Worm (Caenorhabditis elegans) whole organism, early embryonic: ENCODE results near the gene srj-19.

Source experiments
- B0310.2 ChIP-seq: sonication (generic microtip); optimal IDR thresholded peaks from 2 replicates; lab custom pipeline; 2016; ENCODE audit warnings: mild to moderate bottlenecking, missing genetic modification characterization, missing compliant biosample characterization
- F13C5.2 ChIP-seq: sonication (generic microtip); optimal IDR thresholded peaks from 2 replicates; lab custom pipeline; 2017; ENCODE audit warnings: mild to moderate bottlenecking, missing genetic modification characterization, inconsistent platforms, missing compliant biosample characterization
- aly-1 ChIP-seq: sonication (generic microtip); optimal IDR thresholded peaks from 2 replicates; lab custom pipeline; 2016; ENCODE audit warnings: missing genetic modification characterization, missing compliant biosample characterization
- ama-1 ChIP-seq: fragments of 150-350 bp; optimal IDR thresholded peaks from 2 replicates; lab custom pipeline; 2014
- ceh-13 ChIP-seq: fragments of 200-800 bp; sonication (Bioruptor generic); optimal IDR thresholded peaks from 2 replicates; lab custom pipeline; 2018; ENCODE audit warnings: mild to moderate bottlenecking, missing genetic modification characterization, missing compliant biosample characterization
- ceh-36 ChIP-seq: sonication (generic microtip); optimal IDR thresholded peaks from 2 replicates; lab custom pipeline; 2016; ENCODE audit warnings: missing genetic modification characterization, inconsistent platforms, missing compliant biosample characterization
- ets-7 ChIP-seq: sonication (generic microtip); optimal IDR thresholded peaks from 2 replicates; lab custom pipeline; 2016; ENCODE audit warnings: missing genotype, missing genetic modification characterization, missing compliant biosample characterization
- flt-1 ChIP-seq: fragments of 200-800 bp; sonication (Bioruptor generic); IDR thresholded peaks from 2 replicates; pipeline ENCODE4 v1.3.6; 2022; ENCODE audit warnings: missing genetic modification characterization, missing compliant biosample characterization
- hmbx-1 ChIP-seq: sonication (generic microtip); optimal IDR thresholded peaks from 2 replicates; lab custom pipeline; 2016; ENCODE audit warnings: mild to moderate bottlenecking, missing genetic modification characterization, missing compliant biosample characterization
- hmg-4 ChIP-seq: fragments of 200-800 bp; sonication (Bioruptor generic); optimal IDR thresholded peaks from 2 replicates; lab custom pipeline; 2018; ENCODE audit warnings: mild to moderate bottlenecking, missing genetic modification characterization, missing compliant biosample characterization
- hnd-1 ChIP-seq: sonication (generic microtip); optimal IDR thresholded peaks from 2 replicates; lab custom pipeline; 2016; ENCODE audit warnings: missing genetic modification characterization, missing compliant biosample characterization
- pes-1 ChIP-seq: fragments of 200-800 bp; sonication (Bioruptor generic); IDR thresholded peaks from 2 replicates; pipeline ENCODE4 v1.3.6; 2022; ENCODE audit warnings: missing genetic modification reagents, missing genetic modification characterization, missing compliant biosample characterization
- scrt-1 ChIP-seq: fragments of 200-800 bp; sonication (Bioruptor generic); IDR thresholded peaks from 2 replicates; pipeline ENCODE4 v1.3.6; 2022; ENCODE audit warnings: missing genetic modification characterization, missing compliant biosample characterization
- sea-1 ChIP-seq: fragments of 200-800 bp; sonication (Bioruptor generic); conservative IDR thresholded peaks from 2 replicates; pipeline ENCODE4 v1.3.6; 2022; ENCODE audit warnings: missing genetic modification characterization, missing compliant biosample characterization
- tbx-11 ChIP-seq: fragments of 200-800 bp; sonication (Bioruptor generic); IDR thresholded peaks from 2 replicates; pipeline ENCODE4 v1.3.6; 2022; ENCODE audit warnings: missing genetic modification characterization, missing compliant biosample characterization
- tbx-37 ChIP-seq: fragments of 200-800 bp; sonication (Bioruptor generic); conservative IDR thresholded peaks from 2 replicates; pipeline ENCODE4 v1.3.6; 2022; ENCODE audit warnings: missing genetic modification reagents, missing genetic modification characterization, missing compliant biosample characterization
- tra-4 ChIP-seq: sonication (generic microtip); optimal IDR thresholded peaks from 2 replicates; lab custom pipeline; 2017; ENCODE audit warnings: missing genetic modification characterization, missing compliant biosample characterization

The srj-19 gene

ce11 chrV:2595720-2596119 lies 25.2 kb upstream of the srj-19 start:
- no peak for TF ChIP-seq tbx-11 (GFP tag; lab: Robert Waterston, UW)
- TF ChIP-seq scrt-1: no peak
- no peak for TF ChIP-seq flt-1 (GFP tag; lab: Robert Waterston, UW)
- TF ChIP-seq ama-1 (lab: Kevin White, UChicago): no peak
- no peak for TF ChIP-seq ceh-36 (tag; lab: Kevin White, UChicago)
- no peak for TF ChIP-seq ceh-13 (GFP tag; lab: Kevin White, UChicago)
- no peak for TF ChIP-seq tbx-37 (GFP tag; lab: Robert Waterston, UW)
- no peak for TF ChIP-seq B0310.2
- no peak for TF ChIP-seq tra-4 (tag; lab: Kevin White, UChicago)

- TF ChIP-seq B0310.2 (no peak), hmbx-1 (tag; lab: Kevin White, UChicago) (no peak), tra-4 (tag; lab: Kevin White, UChicago) (no peak), sea-1 (GFP tag; lab: Robert Waterston, UW) (no peak), tbx-37 (GFP tag; lab: Robert Waterston, UW) (no peak), flt-1 (GFP tag; lab: Robert Waterston, UW) (no peak), ets-7 (tag; lab: Kevin White, UChicago) (no peak), hmg-4 (GFP tag; lab: Kevin White, UChicago) (no peak), F13C5.2 (tag; lab: Kevin White, UChicago) (no peak), ceh-36 (tag; lab: Kevin White, UChicago) (no peak), hnd-1 (tag; lab: Kevin White, UChicago) (no peak), pes-1 (GFP tag; lab: Robert Waterston, UW) (no peak), aly-1 (tag; lab: Kevin White, UChicago) (no peak), ceh-13 (GFP tag; lab: Kevin White, UChicago) (no peak), tbx-11 (GFP tag; lab: Robert Waterston, UW) (no peak), scrt-1 (no peak), ama-1 (lab: Kevin White, UChicago) (no peak)
These were observed 21.7 kb upstream of the srj-19 start, which contains the start of gene irg-3 for ce11 chrV:2592173-2592676. irg-3 (plus strand) TSS chrV:2592591.

- TF ChIP-seq tbx-11 (GFP tag; lab: Robert Waterston, UW) (no peak), scrt-1 (no peak), flt-1 (GFP tag; lab: Robert Waterston, UW) (no peak), aly-1 (tag; lab: Kevin White, UChicago) (no peak), F13C5.2 (tag; lab: Kevin White, UChicago) (no peak), sea-1 (GFP tag; lab: Robert Waterston, UW) (no peak), ceh-36 (tag; lab: Kevin White, UChicago) (no peak), ets-7 (tag; lab: Kevin White, UChicago) (no peak)
These were observed 19.3 kb upstream of the srj-19 start for ce11 chrV:2589834-2590233.

DNA sequence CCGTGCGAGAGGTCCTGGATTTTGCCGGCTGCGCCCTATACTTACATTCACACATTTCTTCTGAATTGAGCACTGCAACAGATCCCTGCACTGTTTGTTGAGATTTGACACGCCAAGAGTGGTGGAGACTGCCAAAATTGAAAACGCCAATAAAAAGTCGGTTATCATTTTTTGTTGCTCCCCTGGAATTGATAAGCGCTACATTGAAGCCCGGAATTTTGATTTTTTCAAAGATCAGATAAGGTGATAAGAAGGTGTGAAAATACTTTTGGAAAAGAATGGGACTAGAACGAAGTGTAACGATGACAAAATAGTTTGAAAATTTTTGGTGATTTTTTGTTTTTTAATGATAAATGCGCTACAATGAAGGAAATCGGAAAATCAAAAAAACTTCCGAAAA lies 15.2 kb upstream of the srj-19 start, which contains the start of gene C29G2.6:
TSS of gene C29G2.6 (minus strand) at position 182 of the 400 bp plus-strand sequence.
- no peak for TF ChIP-seq ama-1 (lab: Kevin White, UChicago)

DNA sequence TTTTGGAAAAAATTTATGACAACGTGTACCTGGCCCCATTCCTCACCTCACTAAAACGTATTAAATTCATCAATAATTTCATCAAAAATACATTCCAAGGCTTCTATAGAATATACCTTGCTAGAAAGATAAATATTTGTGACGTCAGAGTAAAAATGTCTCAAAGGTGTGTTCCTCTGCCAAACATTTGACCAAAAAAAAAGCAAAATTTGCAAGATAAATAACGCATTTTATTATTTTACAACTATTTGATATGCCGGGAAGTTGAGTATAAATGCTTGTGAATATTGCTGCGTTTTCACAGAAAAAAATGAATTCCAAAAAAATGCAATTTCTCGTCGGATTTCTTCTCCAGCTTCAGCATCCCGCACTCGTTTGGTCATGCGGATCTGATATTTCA lies 10.1 kb upstream of the srj-19 start, which contains the start of gene C29G2.3:
TSS of gene C29G2.3 (plus strand) at position 301 of the 400 bp plus-strand sequence.
- TF ChIP-seq ceh-13 (GFP tag; lab: Kevin White, UChicago) (no peak), hnd-1 (tag; lab: Kevin White, UChicago) (no peak), tbx-11 (GFP tag; lab: Robert Waterston, UW) (no peak), tbx-37 (GFP tag; lab: Robert Waterston, UW) (no peak), F13C5.2 (tag; lab: Kevin White, UChicago) (no peak), aly-1 (tag; lab: Kevin White, UChicago) (no peak), B0310.2 (no peak), pes-1 (GFP tag; lab: Robert Waterston, UW) (no peak), hmbx-1 (tag; lab: Kevin White, UChicago) (no peak), flt-1 (GFP tag; lab: Robert Waterston, UW) (no peak), ceh-36 (tag; lab: Kevin White, UChicago) (no peak), hmg-4 (GFP tag; lab: Kevin White, UChicago) (no peak), sea-1 (GFP tag; lab: Robert Waterston, UW) (no peak), ama-1 (lab: Kevin White, UChicago) (no peak), tra-4 (tag; lab: Kevin White, UChicago) (no peak), scrt-1 (no peak), ets-7 (tag; lab: Kevin White, UChicago) (no peak)

DNA sequence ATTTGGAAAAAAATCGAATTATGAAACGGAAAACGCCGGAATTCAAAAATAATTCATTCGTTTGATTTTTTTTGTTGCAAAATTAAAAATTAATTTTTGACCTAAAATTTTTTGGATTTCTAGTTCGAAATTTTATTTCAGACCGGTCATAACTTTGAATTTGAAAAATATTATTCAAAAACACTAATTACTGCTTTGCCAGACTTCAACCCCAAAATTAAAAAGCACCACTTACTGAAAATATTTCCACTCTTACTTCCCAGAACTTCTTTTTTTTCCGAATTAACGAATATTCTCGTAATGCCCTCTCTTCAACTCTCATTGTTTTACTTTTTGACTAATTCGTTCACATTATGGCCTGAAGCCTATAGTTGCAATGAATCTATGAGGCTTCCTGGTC lies 7.1 kb upstream of the srj-19 start, which contains the start of gene srt-4:
TSS of gene srt-4 (plus strand) at position 301 of the 400 bp plus-strand sequence.
- TF ChIP-seq scrt-1 (no peak), ceh-13 (GFP tag; lab: Kevin White, UChicago) (no peak), B0310.2 (no peak), tbx-11 (GFP tag; lab: Robert Waterston, UW) (no peak), tbx-37 (GFP tag; lab: Robert Waterston, UW) (no peak), flt-1 (GFP tag; lab: Robert Waterston, UW) (no peak), ets-7 (tag; lab: Kevin White, UChicago) (no peak), hmbx-1 (tag; lab: Kevin White, UChicago) (no peak), aly-1 (tag; lab: Kevin White, UChicago) (no peak), tra-4 (tag; lab: Kevin White, UChicago) (no peak), ceh-36 (tag; lab: Kevin White, UChicago) (no peak), pes-1 (GFP tag; lab: Robert Waterston, UW) (no peak), F13C5.2 (tag; lab: Kevin White, UChicago) (no peak), hmg-4 (GFP tag; lab: Kevin White, UChicago) (no peak), ama-1 (lab: Kevin White, UChicago) (no peak), sea-1 (GFP tag; lab: Robert Waterston, UW) (no peak)

DNA sequence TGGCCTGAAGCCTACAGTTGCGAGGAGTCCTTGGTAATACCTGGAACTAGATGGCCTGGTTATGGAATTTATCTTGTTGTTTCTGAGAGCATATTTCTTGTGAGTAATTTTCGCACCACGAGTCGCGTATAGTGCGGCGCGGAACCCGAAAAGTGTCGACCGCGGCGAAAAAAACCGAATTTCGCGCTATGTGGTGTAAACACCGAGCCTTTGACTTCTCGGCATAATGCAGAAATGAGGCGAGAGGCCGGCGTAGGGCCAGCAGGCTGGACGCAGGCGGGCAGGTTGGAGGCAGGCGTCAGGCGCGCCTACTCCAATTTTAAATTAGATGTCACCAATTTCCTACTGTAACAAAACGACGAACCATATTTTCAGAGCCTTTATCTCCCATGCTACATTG lies 5.2 kb upstream of the srj-19 start:
- TF ChIP-seq sea-1 (GFP tag; lab: Robert Waterston, UW): no peak
- no peak for TF ChIP-seq scrt-1
- no peak for TF ChIP-seq F13C5.2 (tag; lab: Kevin White, UChicago)
- TF ChIP-seq tra-4 (tag; lab: Kevin White, UChicago): no peak
- no peak for TF ChIP-seq B0310.2
- TF ChIP-seq flt-1 (GFP tag; lab: Robert Waterston, UW): no peak
- no peak for TF ChIP-seq pes-1 (GFP tag; lab: Robert Waterston, UW)
